Fruit fly (Drosophila melanogaster): ENCODE data around the gene inaF-A.

Gene inaF-A

dm6 chrX:11715263-11715659 lies 18.4 kb downstream of the inaF-A start, which contains the start of gene Amun (continued):
- peak; percentile 41; the same call in 2 of the 3 replicates for TF ChIP-seq dysf (GFP tag; IDR thresholded peaks at IDR 0.05)
- no peak for TF ChIP-seq CG17359 (tag; optimal IDR thresholded peaks at IDR 0.05)
- TF ChIP-seq hb (GFP tag; IDR thresholded peaks at IDR 0.05; ENCODE audit: partially characterized antibody) = no peak
- peak; percentile 48; the same call in 1 of the 2 replicates for TF ChIP-seq HLH3B (GFP tag; IDR thresholded peaks at IDR 0.05)
- TF ChIP-seq CG34422 (GFP tag; IDR thresholded peaks at IDR 0.05) = 0 out of 3 replicates have a peak, but pooled peaks have one; percentile 17
- TF ChIP-seq sim (GFP tag; IDR thresholded peaks at IDR 0.05) = no peak
- TF ChIP-seq vfl (GFP tag; optimal IDR thresholded peaks at IDR 0.05) = no peak
- no peak for TF ChIP-seq toy (GFP tag; IDR thresholded peaks at IDR 0.05)
- no peak for TF ChIP-seq CG8290 (GFP tag; optimal IDR thresholded peaks at IDR 0.05)
- TF ChIP-seq CG8290 (tag; optimal IDR thresholded peaks at IDR 0.05) = peak in 1 of 2 experiments; percentile 56
- TF ChIP-seq MBD-R2 (GFP tag; IDR thresholded peaks at IDR 0.05) = no peak
- TF ChIP-seq Dp (GFP tag; optimal IDR thresholded peaks at IDR 0.05) = no peak
- TF ChIP-seq CG6254 (GFP tag; optimal IDR thresholded peaks at IDR 0.05) = no peak
- TF ChIP-seq Mrtf (GFP tag; IDR thresholded peaks at IDR 0.05) = peak; percentile 58; the same call in 2 of the 3 replicates
- no peak for TF ChIP-seq Elba2 (GFP tag; optimal IDR thresholded peaks at IDR 0.05)
- no peak for TF ChIP-seq zf30C (GFP tag; optimal IDR thresholded peaks at IDR 0.05)
- TF ChIP-seq pzg (GFP tag; optimal IDR thresholded peaks at IDR 0.05) = no peak
- TF ChIP-seq CG9727 (GFP tag; optimal IDR thresholded peaks at IDR 0.05) = no peak
- no peak; the same call in 2 of the 3 replicates for TF ChIP-seq CG14050 (GFP tag; IDR thresholded peaks at IDR 0.05)
- TF ChIP-seq emc (GFP tag; optimal IDR thresholded peaks at IDR 0.05) = no peak
- peak in 1 of 3 experiments; percentile 13 for TF ChIP-seq lola (GFP tag; optimal IDR thresholded peaks at IDR 0.05)
- TF ChIP-seq pb (GFP tag; optimal IDR thresholded peaks at IDR 0.05) = no peak
- TF ChIP-seq caup (GFP tag; optimal IDR thresholded peaks at IDR 0.05; ENCODE audit: severe bottlenecking) = no peak
- TF ChIP-seq tin (GFP tag; optimal IDR thresholded peaks at IDR 0.05) = no peak
- TF ChIP-seq ro (GFP tag; IDR thresholded peaks at IDR 0.05) = no peak
- TF ChIP-seq tup (GFP tag; optimal IDR thresholded peaks at IDR 0.05) = no peak
- no peak for TF ChIP-seq pfk (GFP tag; optimal IDR thresholded peaks at IDR 0.05)
- peak; percentile 28; the same call in 1 of the 2 replicates for TF ChIP-seq Ptx1 (GFP tag; IDR thresholded peaks at IDR 0.05)
- TF ChIP-seq Hmr (GFP tag; optimal IDR thresholded peaks at IDR 0.05) = peak; percentile 35
- TF ChIP-seq CG12942 (GFP tag; optimal IDR thresholded peaks at IDR 0.05) = no peak
- TF ChIP-seq CG16815 (GFP tag; optimal IDR thresholded peaks at IDR 0.05) = no peak
- peak in 1 of 2 experiments; percentile 2 for TF ChIP-seq bsh (GFP tag; optimal IDR thresholded peaks at IDR 0.05)
- TF ChIP-seq CG18011 (GFP tag; optimal IDR thresholded peaks at IDR 0.05) = no peak
- TF ChIP-seq CG9797 (GFP tag; optimal IDR thresholded peaks at IDR 0.05) = no peak
- TF ChIP-seq bbx (GFP tag; IDR thresholded peaks at IDR 0.05; ENCODE audit: partially characterized antibody) = no peak
- TF ChIP-seq Pdp1 (GFP tag; optimal IDR thresholded peaks at IDR 0.05) = peak in 1 of 2 experiments; percentile 35
- TF ChIP-seq CG5245 (GFP tag; optimal IDR thresholded peaks at IDR 0.05) = no peak
- peak; percentile 6 for TF ChIP-seq Xbp1 (GFP tag; optimal IDR thresholded peaks at IDR 0.05)
- TF ChIP-seq Doc2 (GFP tag; IDR thresholded peaks at IDR 0.05) = no peak
- TF ChIP-seq Bteb2 (GFP tag; optimal IDR thresholded peaks at IDR 0.05) = no peak
- TF ChIP-seq Chrac-16 (GFP tag; optimal IDR thresholded peaks at IDR 0.05) = no peak
- no peak for TF ChIP-seq CG15696 (tag; optimal IDR thresholded peaks at IDR 0.05)
- TF ChIP-seq CG11093 (GFP tag; IDR thresholded peaks at IDR 0.05) = no peak
- no peak for TF ChIP-seq CG12155 (GFP tag; optimal IDR thresholded peaks at IDR 0.05)
- peak; percentile 60; the same call in 2 of the 3 replicates for TF ChIP-seq ken (GFP tag; IDR thresholded peaks at IDR 0.05)
- 0 out of 2 replicates have a peak, but pooled peaks have one; percentile 12 for TF ChIP-seq ara (GFP tag; IDR thresholded peaks at IDR 0.05)
- TF ChIP-seq CG10274 (GFP tag; optimal IDR thresholded peaks at IDR 0.05) = no peak
- TF ChIP-seq fu2 (GFP tag; optimal IDR thresholded peaks at IDR 0.05) = peak; percentile 15
- no peak for TF ChIP-seq pita (GFP tag; optimal IDR thresholded peaks at IDR 0.05)
- no peak for TF ChIP-seq peb (GFP tag; IDR thresholded peaks at IDR 0.05)
- TF ChIP-seq bigmax (GFP tag; optimal IDR thresholded peaks at IDR 0.05) = no peak

Measured in whole organism, embryonic.